Fruit fly (Drosophila melanogaster) S2 (cell line): ENCODE data around the gene CG14210.

Source experiments
- CG8478 ChIP-seq: fragments of >200 bp; optimal IDR thresholded peaks from 2 replicates; lab custom pipeline; 2018
- CTCF ChIP-seq, 2 experiments: fragments of >200 bp; optimal IDR thresholded peaks; 2 replicates each; lab custom pipeline; 2018

CG14210 gene

dm6 chrX:19665684-19666141, 49.7 kb downstream of the CG14210 start:
- no peak for TF ChIP-seq CG8478
- TF ChIP-seq CTCF (optimal IDR thresholded peaks at IDR 0.05; lab: Kevin White, UChicago) = no peak
